Worm (Caenorhabditis elegans): ENCODE data around the gene ten-1.

- TF ChIP-seq nhr-237 (tag; optimal IDR thresholded peaks at IDR 0.05), result no peak
- TF ChIP-seq nhr-11 (tag; optimal IDR thresholded peaks at IDR 0.05), result no peak
- no peak for TF ChIP-seq snpc-4 (tag; optimal IDR thresholded peaks at IDR 0.05)
- no peak for TF ChIP-seq blmp-1 (tag; optimal IDR thresholded peaks at IDR 0.05; ENCODE audit: insufficient read depth)
- no peak for TF ChIP-seq nhr-25 (tag; optimal IDR thresholded peaks at IDR 0.05)
- TF ChIP-seq aly-2 (tag; optimal IDR thresholded peaks at IDR 0.05), result no peak
- peak; percentile 24 for TF ChIP-seq ztf-4 (tag; optimal IDR thresholded peaks at IDR 0.05)
- no peak for TF ChIP-seq elt-1 (tag; optimal IDR thresholded peaks at IDR 0.05)
- no peak for TF ChIP-seq skn-1 (tag; optimal IDR thresholded peaks at IDR 0.05)
- TF ChIP-seq sma-3 (GFP tag; optimal IDR thresholded peaks at IDR 0.05), result no peak
- TF ChIP-seq peb-1 (tag; optimal IDR thresholded peaks at IDR 0.05), result no peak
- no peak for TF ChIP-seq R02D3.7 (tag; optimal IDR thresholded peaks at IDR 0.05)
- no peak for TF ChIP-seq ceh-82 (tag; optimal IDR thresholded peaks at IDR 0.05)
- no peak for TF ChIP-seq nhr-10 (tag; optimal IDR thresholded peaks at IDR 0.05)
These were observed 53.0 kb downstream of the ten-1 start for ce11 chrIII:6873724-6874123.

All from whole organism, L2 larva.